Worm (Caenorhabditis elegans): ENCODE data around the gene sre-47.

sre-47 gene

ce11 chrII:14018192-14018591 is 33.7 kb upstream of the sre-47 start (continued):
- peak; percentile 93 for TF ChIP-seq Y56A3A.18 (GFP tag; IDR thresholded peaks at IDR 0.05)
- TF ChIP-seq F49E8.2 (tag; optimal IDR thresholded peaks at IDR 0.05; ENCODE audit: insufficient read depth) = peak; percentile 88
- no peak for TF ChIP-seq cebp-2 (GFP tag; IDR thresholded peaks at IDR 0.05)
- TF ChIP-seq madf-3 (GFP tag; IDR thresholded peaks at IDR 0.05) = peak; percentile 37; the same call in 1 of the 2 replicates
- peak; percentile 100 for TF ChIP-seq hmg-1.2 (GFP tag; IDR thresholded peaks at IDR 0.05)
- TF ChIP-seq ztf-6 (GFP tag; IDR thresholded peaks at IDR 0.05) = no peak
- TF ChIP-seq akir-1 (GFP tag; optimal IDR thresholded peaks at IDR 0.05) = peak; percentile 52
- TF ChIP-seq C17E4.6 (GFP tag; IDR thresholded peaks at IDR 0.05) = peak; percentile 74; the same call in 1 of the 2 replicates
- no peak for TF ChIP-seq bed-2 (GFP tag; IDR thresholded peaks at IDR 0.05)
- TF ChIP-seq egrh-3 (GFP tag; IDR thresholded peaks at IDR 0.05) = peak; percentile 39; the same call in 1 of the 2 replicates
- TF ChIP-seq rpc-1 (optimal IDR thresholded peaks at IDR 0.05) = no peak
- peak; percentile 10 for TF ChIP-seq rpc-1 (tag; optimal IDR thresholded peaks at IDR 0.05)
- peak; percentile 80 for TF ChIP-seq lsl-1 (GFP tag; optimal IDR thresholded peaks at IDR 0.05)
- 0 out of 2 replicates have a peak, but pooled peaks have one; percentile 27 for TF ChIP-seq C06A6.2 (GFP tag; conservative IDR thresholded peaks at IDR 0.05)
- TF ChIP-seq B0261.1 (tag; optimal IDR thresholded peaks at IDR 0.05) = peak; percentile 36
- peak; percentile 85 for TF ChIP-seq lin-54 (GFP tag; optimal IDR thresholded peaks at IDR 0.05)
- peak; percentile 89 for TF ChIP-seq lin-40 (tag; optimal IDR thresholded peaks at IDR 0.05)
- peak; percentile 44 for TF ChIP-seq efl-1 (GFP tag; optimal IDR thresholded peaks at IDR 0.05)
- TF ChIP-seq nhr-179 (tag; optimal IDR thresholded peaks at IDR 0.05) = peak; percentile 73
- no peak for TF ChIP-seq F39B2.1 (GFP tag; IDR thresholded peaks at IDR 0.05)
- TF ChIP-seq F57A8.1 (GFP tag; optimal IDR thresholded peaks at IDR 0.05) = no peak
- peak; percentile 87 for TF ChIP-seq ekl-4 (GFP tag; IDR thresholded peaks at IDR 0.05)
- TF ChIP-seq ztf-3 (GFP tag; optimal IDR thresholded peaks at IDR 0.05) = peak; percentile 43
- peak; percentile 97 for TF ChIP-seq him-1 (tag; optimal IDR thresholded peaks at IDR 0.05)
- peak; percentile 92 for TF ChIP-seq mcd-1 (GFP tag; IDR thresholded peaks at IDR 0.05)
- no peak for TF ChIP-seq mxl-1 (tag; optimal IDR thresholded peaks at IDR 0.05)
- TF ChIP-seq gei-17 (GFP tag; optimal IDR thresholded peaks at IDR 0.05) = peak; percentile 81
- no peak for TF ChIP-seq aptf-2 (GFP tag; conservative IDR thresholded peaks at IDR 0.05)
- peak; percentile 18 for TF ChIP-seq pha-4 (tag; optimal IDR thresholded peaks at IDR 0.05)
- peak; percentile 72 for TF ChIP-seq F52B5.7 (tag; optimal IDR thresholded peaks at IDR 0.05)
- no peak for TF ChIP-seq lir-1 (GFP tag; conservative IDR thresholded peaks at IDR 0.05)
- TF ChIP-seq nfya-2 (GFP tag; IDR thresholded peaks at IDR 0.05) = no peak
- peak; percentile 71 for TF ChIP-seq F33H1.4 (GFP tag; IDR thresholded peaks at IDR 0.05)
- TF ChIP-seq ccch-3 (GFP tag; optimal IDR thresholded peaks at IDR 0.05) = no peak
- TF ChIP-seq lsy-27 (tag; optimal IDR thresholded peaks at IDR 0.05; ENCODE audit: borderline replicate concordance, insufficient read depth) = peak; percentile 1
- peak; percentile 34; the same call in 1 of the 2 replicates for TF ChIP-seq Y53F4B.3 (GFP tag; IDR thresholded peaks at IDR 0.05)
- peak; percentile 81 for TF ChIP-seq F23B12.7 (tag; optimal IDR thresholded peaks at IDR 0.05; ENCODE audit: insufficient read depth)
- peak; percentile 69 for TF ChIP-seq mes-4 (tag; optimal IDR thresholded peaks at IDR 0.05)
- peak; percentile 74; the same call in 1 of the 2 replicates for TF ChIP-seq K11D2.4 (GFP tag; IDR thresholded peaks at IDR 0.05)
- peak; percentile 10; the same call in 1 of the 2 replicates for TF ChIP-seq Y95B8A.8 (GFP tag; IDR thresholded peaks at IDR 0.05)
- peak; percentile 63 for TF ChIP-seq madf-8 (GFP tag; conservative IDR thresholded peaks at IDR 0.05)
- no peak for TF ChIP-seq let-526 (GFP tag; IDR thresholded peaks at IDR 0.05)
- TF ChIP-seq Y67H2A.10 (GFP tag; conservative IDR thresholded peaks at IDR 0.05) = no peak
- no peak for TF ChIP-seq ceh-79 (tag; optimal IDR thresholded peaks at IDR 0.05)
- TF ChIP-seq lag-1 (GFP tag; IDR thresholded peaks at IDR 0.05) = no peak
- peak; percentile 80 for TF ChIP-seq ceh-100 (GFP tag; IDR thresholded peaks at IDR 0.05)
- peak; percentile 78 for TF ChIP-seq T26A5.8 (tag; optimal IDR thresholded peaks at IDR 0.05)
- TF ChIP-seq zim-3 (tag; optimal IDR thresholded peaks at IDR 0.05) = peak; percentile 41
- no peak for TF ChIP-seq unc-62 (GFP tag; optimal IDR thresholded peaks at IDR 0.05)
